Fruit fly (Drosophila melanogaster): Measurements from ENCODE around the gene Arfrp1.
A peak's percentile ranks its signal among the peaks of the same experiment; 100 is the strongest.

The Arfrp1 gene

DNA sequence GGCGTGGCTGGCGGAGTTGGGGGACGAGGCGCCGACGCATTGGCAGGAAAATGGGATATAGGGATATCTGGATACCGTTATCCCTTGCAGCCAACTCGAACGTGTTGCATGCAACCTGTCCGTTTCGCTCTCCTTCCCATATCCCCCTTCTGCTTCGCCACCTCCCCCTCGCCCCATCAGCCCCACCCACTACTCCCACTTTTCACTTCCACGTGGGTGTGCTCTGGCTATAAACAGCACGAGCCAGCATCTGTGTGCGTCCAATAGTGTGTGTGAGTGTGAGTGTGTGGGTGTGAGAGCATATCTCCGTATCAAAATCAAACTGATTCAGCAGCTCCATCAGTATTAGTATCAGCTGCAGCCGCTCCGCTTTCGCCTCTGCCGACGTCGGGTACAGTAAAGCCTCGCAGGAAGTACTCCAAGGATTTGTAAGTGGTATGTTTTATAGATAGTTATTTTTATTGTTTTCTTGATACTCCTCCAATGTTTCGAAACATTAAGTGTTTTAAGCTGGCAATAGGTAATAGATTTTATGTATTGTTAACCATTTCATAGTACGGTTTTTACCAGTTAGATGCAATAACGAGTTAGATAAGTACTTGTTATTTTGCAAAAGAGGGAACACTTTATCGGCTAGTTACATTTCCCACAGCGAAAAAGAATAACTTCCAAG is 12.2 kb downstream of the Arfrp1 start:
- no peak for TF ChIP-seq HLH4C (GFP tag; IDR thresholded peaks at IDR 0.05; ENCODE audit: partially characterized antibody)
- TF ChIP-seq MBD-R2 (GFP tag; IDR thresholded peaks at IDR 0.05): no peak; the same call in 1 of the 2 replicates
- TF ChIP-seq sens-2 (GFP tag; IDR thresholded peaks at IDR 0.05): no peak
- TF ChIP-seq bigmax (GFP tag; optimal IDR thresholded peaks at IDR 0.05): no peak
- no peak for TF ChIP-seq Ssrp (tag; optimal IDR thresholded peaks at IDR 0.05)
- no peak for TF ChIP-seq CG9797 (GFP tag; optimal IDR thresholded peaks at IDR 0.05)
- peak; percentile 46 for TF ChIP-seq HHEX (GFP tag; optimal IDR thresholded peaks at IDR 0.05)
- TF ChIP-seq sr (GFP tag; IDR thresholded peaks at IDR 0.05): peak; percentile 97
- peak; percentile 46 for TF ChIP-seq pnt (GFP tag; optimal IDR thresholded peaks at IDR 0.05)
- no peak for TF ChIP-seq CG15601 (tag; optimal IDR thresholded peaks at IDR 0.05)
- no peak for TF ChIP-seq gce (GFP tag; IDR thresholded peaks at IDR 0.05)
- peak; percentile 97 for TF ChIP-seq CG5180 (GFP tag; optimal IDR thresholded peaks at IDR 0.05)
- TF ChIP-seq dan (GFP tag; IDR thresholded peaks at IDR 0.05): no peak
- TF ChIP-seq Fer3 (tag; optimal IDR thresholded peaks at IDR 0.05): peak; percentile 33
- no peak for TF ChIP-seq Usf (GFP tag; optimal IDR thresholded peaks at IDR 0.05)
- TF ChIP-seq CG34224 (GFP tag; IDR thresholded peaks at IDR 0.05; ENCODE audit: partially characterized antibody): no peak
- peak; percentile 57 for TF ChIP-seq lmd (GFP tag; IDR thresholded peaks at IDR 0.05)
- TF ChIP-seq ranshi (GFP tag; IDR thresholded peaks at IDR 0.05): 0 out of 2 replicates have a peak, but pooled peaks have one; percentile 13
- peak; percentile 15 for TF ChIP-seq Six4 (GFP tag; optimal IDR thresholded peaks at IDR 0.05)
- no peak for TF ChIP-seq kni (GFP tag; optimal IDR thresholded peaks at IDR 0.05)
- no peak for TF ChIP-seq Dad (GFP tag; optimal IDR thresholded peaks at IDR 0.05)
- no peak for TF ChIP-seq gfzf (GFP tag; optimal IDR thresholded peaks at IDR 0.05)
- TF ChIP-seq CG15514 (GFP tag; optimal IDR thresholded peaks at IDR 0.05): peak; percentile 37
- TF ChIP-seq CG8290 (GFP tag; optimal IDR thresholded peaks at IDR 0.05): no peak
- TF ChIP-seq CG8290 (tag; optimal IDR thresholded peaks at IDR 0.05): peak in 1 of 2 experiments; percentile 0
- TF ChIP-seq CG2889 (GFP tag; IDR thresholded peaks at IDR 0.05): no peak
- no peak for TF ChIP-seq CG31365 (tag; optimal IDR thresholded peaks at IDR 0.05)
- TF ChIP-seq fu2 (GFP tag; optimal IDR thresholded peaks at IDR 0.05): no peak
- no peak for TF ChIP-seq bbx (GFP tag; IDR thresholded peaks at IDR 0.05; ENCODE audit: partially characterized antibody)
- peak; percentile 76 for TF ChIP-seq dmrt99B (tag; optimal IDR thresholded peaks at IDR 0.05)
- TF ChIP-seq CG18262 (tag; optimal IDR thresholded peaks at IDR 0.05): peak; percentile 65
- TF ChIP-seq CG15073 (GFP tag; optimal IDR thresholded peaks at IDR 0.05): no peak
- TF ChIP-seq HLH3B (GFP tag; IDR thresholded peaks at IDR 0.05): 0 out of 2 replicates have a peak, but pooled peaks have one; percentile 48
- TF ChIP-seq chm (GFP tag; IDR thresholded peaks at IDR 0.05): 0 out of 2 replicates have a peak, but pooled peaks have one; percentile 30
- TF ChIP-seq cas (GFP tag; IDR thresholded peaks at IDR 0.05): no peak
- no peak for TF ChIP-seq Dbx (GFP tag; IDR thresholded peaks at IDR 0.05)
- no peak for TF ChIP-seq CG1603 (tag; optimal IDR thresholded peaks at IDR 0.05)
- TF ChIP-seq hth (optimal IDR thresholded peaks at IDR 0.05): no peak
- TF ChIP-seq CG6175 (GFP tag; IDR thresholded peaks at IDR 0.05): no peak
- TF ChIP-seq Dip2 (GFP tag; IDR thresholded peaks at IDR 0.05): no peak
- peak; percentile 21 for TF ChIP-seq Deaf1 (tag; optimal IDR thresholded peaks at IDR 0.05)
- TF ChIP-seq jumu (GFP tag; optimal IDR thresholded peaks at IDR 0.05): no peak
- TF ChIP-seq CG12744 (GFP tag; optimal IDR thresholded peaks at IDR 0.05): no peak
- TF ChIP-seq pum (GFP tag; optimal IDR thresholded peaks at IDR 0.05): no peak
- TF ChIP-seq Opbp (GFP tag; IDR thresholded peaks at IDR 0.05; ENCODE audit: partially characterized antibody): no peak
- peak; percentile 20 for TF ChIP-seq NK7.1 (GFP tag; optimal IDR thresholded peaks at IDR 0.05)
- peak; percentile 30; the same call in 1 of the 2 replicates for TF ChIP-seq CG14667 (GFP tag; IDR thresholded peaks at IDR 0.05)
- peak; percentile 20 for TF ChIP-seq slp2 (GFP tag; optimal IDR thresholded peaks at IDR 0.05)
- TF ChIP-seq CG12942 (GFP tag; optimal IDR thresholded peaks at IDR 0.05): no peak
- peak; percentile 71 for TF ChIP-seq CG11504 (tag; optimal IDR thresholded peaks at IDR 0.05)
- no peak for TF ChIP-seq HLH54F (GFP tag; optimal IDR thresholded peaks at IDR 0.05)

All from whole organism, embryonic.